Worm (Caenorhabditis elegans): ENCODE measurements around the gene odr-8.

DNA sequence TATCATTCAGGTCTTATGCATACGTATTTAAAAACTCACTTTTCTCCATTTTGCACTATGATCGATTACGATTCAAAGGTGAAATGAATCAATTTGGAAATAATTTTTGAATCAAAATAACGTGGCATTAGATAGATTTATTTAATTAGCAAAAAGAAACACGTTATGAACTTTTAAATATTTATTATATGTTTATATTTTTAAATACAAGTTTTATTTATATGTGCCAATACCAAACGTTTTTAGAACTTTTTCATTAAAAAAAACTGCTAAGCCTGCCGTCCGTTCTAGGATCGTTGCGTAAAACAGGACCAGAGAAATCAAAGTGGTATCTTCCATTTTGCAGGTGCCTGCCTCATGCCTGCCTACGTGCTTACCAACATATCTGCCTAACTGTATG is 14.8 kb upstream of the odr-8 start, which contains the start of gene F38A5.6:
- no peak for TF ChIP-seq mef-2 (tag; optimal IDR thresholded peaks at IDR 0.05)
- no peak for TF ChIP-seq lin-15B (tag; optimal IDR thresholded peaks at IDR 0.05)
- TF ChIP-seq snpc-4 (tag; optimal IDR thresholded peaks at IDR 0.05) = no peak
- TF ChIP-seq pqm-1 (tag; optimal IDR thresholded peaks at IDR 0.05) = no peak
- no peak for TF ChIP-seq fos-1 (tag; optimal IDR thresholded peaks at IDR 0.05)
- no peak for TF ChIP-seq unc-130 (tag; optimal IDR thresholded peaks at IDR 0.05)
- no peak for TF ChIP-seq mep-1 (tag; optimal IDR thresholded peaks at IDR 0.05)
